Worm (Caenorhabditis elegans) whole organism, midembryonic: ENCODE data around the gene prp-21.
"Not testable (repeated sequence)": the region's sequence is repeated elsewhere in the genome, so short reads cannot be mapped to it uniquely, and the experiment has no call there.

ENCODE experiments used
- T22C8.4 ChIP-seq: fragments of 200-800 bp; sonication (Bioruptor generic); IDR thresholded peaks from 2 replicates; pipeline ENCODE4 v1.3.6; 2022; ENCODE audit warnings: missing genetic modification characterization, missing compliant biosample characterization
- cog-1 ChIP-seq: sonication (generic microtip); optimal IDR thresholded peaks from 2 replicates; lab custom pipeline; 2016; ENCODE audit warnings: missing genetic modification characterization, missing compliant biosample characterization
- flt-1 ChIP-seq: fragments of 200-800 bp; sonication (Bioruptor generic); IDR thresholded peaks from 2 replicates; pipeline ENCODE4 v1.3.6; 2022; ENCODE audit warnings: missing genetic modification characterization, missing compliant biosample characterization
- klf-2 ChIP-seq: fragments of 200-800 bp; sonication (Bioruptor generic); conservative IDR thresholded peaks from 2 replicates; pipeline ENCODE4 v1.3.6; 2022; ENCODE audit warnings: missing genetic modification reagents, missing genetic modification characterization, missing compliant biosample characterization
- med-1 ChIP-seq: sonication (generic microtip); optimal IDR thresholded peaks from 2 replicates; lab custom pipeline; 2017; ENCODE audit warnings: missing genetic modification characterization, mild to moderate bottlenecking, missing compliant biosample characterization, antibody characterized with exemption, missing genetic modification reagents; ENCODE audit not compliant: insufficient read depth
- ref-1 ChIP-seq: fragments of 200-800 bp; sonication (Bioruptor generic); conservative IDR thresholded peaks from 2 replicates; pipeline ENCODE4 v1.3.6; 2022; ENCODE audit warnings: missing genetic modification reagents, missing genetic modification characterization, missing compliant biosample characterization
- tab-1 ChIP-seq: fragments of 200-800 bp; sonication (Bioruptor generic); IDR thresholded peaks from 2 replicates; pipeline ENCODE4 v1.3.6; 2022; ENCODE audit warnings: missing genetic modification characterization, missing compliant biosample characterization
- ztf-23 ChIP-seq: fragments of 200-800 bp; sonication (Bioruptor generic); IDR thresholded peaks from 2 replicates; pipeline ENCODE4 v1.3.6; 2022; ENCODE audit warnings: missing genetic modification reagents, missing genetic modification characterization, missing compliant biosample characterization
- ztf-29 ChIP-seq: fragments of 200-800 bp; sonication (Bioruptor generic); IDR thresholded peaks from 2 replicates; pipeline ENCODE4 v1.3.6; 2022; ENCODE audit warnings: missing genetic modification reagents, missing genetic modification characterization, missing compliant biosample characterization

The prp-21 gene

ce11 chrII:511968-512367 is 27.3 kb downstream of the prp-21 start:
- TF ChIP-seq cog-1 (tag; lab: Kevin White, UChicago), result no peak
- no peak for TF ChIP-seq ztf-29 (GFP tag; lab: Robert Waterston, UW)
- TF ChIP-seq T22C8.4 (GFP tag; lab: Robert Waterston, UW), result no peak
- TF ChIP-seq med-1 (GFP tag; lab: Kevin White, UChicago), result no peak
- no peak for TF ChIP-seq ref-1 (GFP tag; lab: Robert Waterston, UW)
- no peak for TF ChIP-seq ztf-23
- TF ChIP-seq flt-1 (GFP tag; lab: Robert Waterston, UW), result no peak
- TF ChIP-seq klf-2, result no peak

- no peak for TF ChIP-seq ztf-23
- TF ChIP-seq T22C8.4 (GFP tag; lab: Robert Waterston, UW), result no peak
- no peak for TF ChIP-seq flt-1 (GFP tag; lab: Robert Waterston, UW)
- no peak for TF ChIP-seq cog-1 (tag; lab: Kevin White, UChicago)
- no peak for TF ChIP-seq ztf-29 (GFP tag; lab: Robert Waterston, UW)
- no peak for TF ChIP-seq klf-2
- TF ChIP-seq med-1 (GFP tag; lab: Kevin White, UChicago), result no peak
- TF ChIP-seq ref-1 (GFP tag; lab: Robert Waterston, UW), result no peak
- no peak for TF ChIP-seq tab-1 (GFP tag; lab: Robert Waterston, UW)
Measured at ce11 chrII:512630-513029, 28.0 kb downstream of the prp-21 start.

DNA sequence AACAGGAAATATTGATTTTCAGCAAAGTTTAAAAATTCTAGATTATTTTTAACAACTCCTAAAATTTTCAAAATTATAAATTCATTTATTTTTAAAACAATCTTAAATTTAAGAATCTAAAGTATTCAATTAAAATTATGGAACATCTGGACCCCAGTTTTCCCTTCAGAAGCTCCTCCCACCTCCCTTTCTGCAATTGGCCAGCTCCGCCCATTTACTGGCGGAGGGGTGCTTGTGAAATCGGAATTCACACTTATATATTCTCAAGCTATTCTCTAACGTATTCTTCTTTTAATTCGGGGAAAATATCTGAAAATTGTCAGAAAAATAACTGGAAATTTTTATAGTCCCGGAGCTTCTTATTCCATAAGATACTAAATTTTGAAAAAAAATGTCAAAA is 31.1 kb downstream of the prp-21 start, which contains the start of gene mab-9:
Gene mab-9, plus strand, starts transcription at position 260 of the 400 bp plus-strand sequence.
- TF ChIP-seq flt-1 (GFP tag; lab: Robert Waterston, UW), result no peak
- no peak for TF ChIP-seq cog-1 (tag; lab: Kevin White, UChicago)
- TF ChIP-seq ztf-29 (GFP tag; lab: Robert Waterston, UW), result no peak

- TF ChIP-seq flt-1 (GFP tag; lab: Robert Waterston, UW) (no peak), tab-1 (GFP tag; lab: Robert Waterston, UW) (no peak), ztf-23 (no peak), cog-1 (tag; lab: Kevin White, UChicago) (no peak), klf-2 (no peak), ztf-29 (GFP tag; lab: Robert Waterston, UW) (no peak), ref-1 (GFP tag; lab: Robert Waterston, UW) (no peak), med-1 (GFP tag; lab: Kevin White, UChicago) (no peak), T22C8.4 (GFP tag; lab: Robert Waterston, UW) (no peak)
Measured at ce11 chrII:521720-522119, 37.1 kb downstream of the prp-21 start.

DNA sequence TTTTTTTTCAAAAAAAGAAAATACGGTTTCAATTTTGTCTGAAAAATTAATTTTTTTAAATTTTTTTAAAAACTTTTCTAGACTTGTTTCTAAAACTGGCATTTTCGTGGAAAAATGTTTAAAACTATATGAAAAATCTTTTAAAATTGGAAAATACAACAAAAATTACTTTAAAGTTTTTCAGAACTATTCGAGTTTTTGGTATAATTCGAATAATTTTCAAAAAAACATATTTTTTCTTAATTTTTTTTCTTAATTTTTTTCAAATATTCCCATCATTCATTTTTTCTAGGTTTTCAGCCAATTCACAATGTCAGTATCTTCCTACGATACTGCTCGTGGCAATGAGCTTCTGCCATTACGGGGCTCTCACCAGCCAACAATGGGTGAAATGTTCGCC is 37.6 kb downstream of the prp-21 start, which contains the start of gene slc-36.2:
Gene slc-36.2, plus strand, starts transcription at position 301 of the 400 bp plus-strand sequence.
- no peak for TF ChIP-seq tab-1 (GFP tag; lab: Robert Waterston, UW)
- TF ChIP-seq ztf-23, result no peak
- TF ChIP-seq flt-1 (GFP tag; lab: Robert Waterston, UW), result no peak
- no peak for TF ChIP-seq klf-2
- no peak for TF ChIP-seq ztf-29 (GFP tag; lab: Robert Waterston, UW)
- TF ChIP-seq med-1 (GFP tag; lab: Kevin White, UChicago), result no peak
- no peak for TF ChIP-seq T22C8.4 (GFP tag; lab: Robert Waterston, UW)
- TF ChIP-seq cog-1 (tag; lab: Kevin White, UChicago), result no peak
- no peak for TF ChIP-seq ref-1 (GFP tag; lab: Robert Waterston, UW)

DNA sequence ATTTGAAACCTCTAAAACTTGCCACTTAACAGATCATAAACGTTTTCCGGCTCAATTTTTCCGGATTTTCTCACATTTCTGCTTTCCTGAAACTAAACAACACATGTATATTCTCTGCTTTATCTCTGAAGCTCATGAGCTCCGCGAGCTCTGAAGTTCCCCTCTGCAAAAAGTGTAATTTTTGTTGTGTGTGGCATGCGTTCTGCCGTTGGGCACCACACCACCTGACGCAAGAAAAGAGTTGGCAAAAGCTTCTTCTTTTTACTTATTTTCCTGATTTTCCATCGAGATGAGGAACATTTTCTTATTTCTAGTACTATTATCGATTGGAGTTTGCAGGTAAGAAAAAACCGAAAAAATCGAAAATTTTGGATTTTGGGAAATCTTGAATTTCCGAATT is 41.7 kb downstream of the prp-21 start, which contains the start of gene lgc-34:
Gene lgc-34, plus strand, starts transcription at position 200 of the 400 bp plus-strand sequence.
- no peak for TF ChIP-seq flt-1 (GFP tag; lab: Robert Waterston, UW)
- TF ChIP-seq ztf-23, result 0 out of 2 replicates have a peak, but pooled peaks have one; percentile 20
- no peak for TF ChIP-seq tab-1 (GFP tag; lab: Robert Waterston, UW)
- no peak for TF ChIP-seq med-1 (GFP tag; lab: Kevin White, UChicago)
- TF ChIP-seq T22C8.4 (GFP tag; lab: Robert Waterston, UW), result no peak
- TF ChIP-seq cog-1 (tag; lab: Kevin White, UChicago), result no peak

ce11 chrII:535226-535625 is 50.6 kb downstream of the prp-21 start, which contains the start of gene T27A1.3:
Gene T27A1.3 (plus strand): TSS chrII:535526.
- TF ChIP-seq ref-1 (GFP tag; lab: Robert Waterston, UW); med-1 (GFP tag; lab: Kevin White, UChicago); klf-2: not testable (repeated sequence)

- no peak for TF ChIP-seq ztf-23
- TF ChIP-seq cog-1 (tag; lab: Kevin White, UChicago), result no peak
- no peak for TF ChIP-seq ztf-29 (GFP tag; lab: Robert Waterston, UW)
Measured at ce11 chrII:536775-537174, 52.1 kb downstream of the prp-21 start, which contains the start of gene T27A1.2. Gene T27A1.2 (minus strand): TSS chrII:536875.
